Fruit fly (Drosophila melanogaster) whole organism, prepupa: ENCODE results near the gene Ube3a.

ENCODE experiments used
- Eip75B ChIP-seq: fragments of 200-800 bp; sonication (Bioruptor generic); optimal IDR thresholded peaks from 3 replicates; lab custom pipeline; 2016; ENCODE audit warnings: missing biosample characterization, missing genetic modification characterization
- Eip93F ChIP-seq: fragments of 200-800 bp; sonication (Bioruptor generic); optimal IDR thresholded peaks from 2 replicates; lab custom pipeline; 2016; ENCODE audit warnings: missing biosample characterization, mild to moderate bottlenecking, missing genetic modification characterization
- Lpt ChIP-seq: fragments of 200-800 bp; sonication (Bioruptor generic); optimal IDR thresholded peaks from 3 replicates; lab custom pipeline; 2016; ENCODE audit warnings: missing biosample characterization, missing genetic modification characterization
- Smox ChIP-seq: fragments of 200-800 bp; sonication (Bioruptor generic); optimal IDR thresholded peaks from 3 replicates; lab custom pipeline; 2016; ENCODE audit warnings: missing biosample characterization, missing genetic modification characterization
- topi ChIP-seq: fragments of 200-800 bp; sonication (Bioruptor generic); optimal IDR thresholded peaks from 3 replicates; lab custom pipeline; 2016; ENCODE audit warnings: missing biosample characterization, missing genetic modification characterization

dm6 chr3L:11233547-11233946 lies 23.2 kb upstream of the Ube3a start:
- TF ChIP-seq Lpt (no peak), Smox (no peak), Eip75B (GFP tag; lab: Kevin White, UChicago) (no peak), Eip93F (GFP tag; lab: Kevin White, UChicago) (no peak), topi (GFP tag; lab: Kevin White, UChicago) (no peak)
